Fruit fly (Drosophila melanogaster): ENCODE results near the gene SdhBL.

Gene SdhBL

DNA sequence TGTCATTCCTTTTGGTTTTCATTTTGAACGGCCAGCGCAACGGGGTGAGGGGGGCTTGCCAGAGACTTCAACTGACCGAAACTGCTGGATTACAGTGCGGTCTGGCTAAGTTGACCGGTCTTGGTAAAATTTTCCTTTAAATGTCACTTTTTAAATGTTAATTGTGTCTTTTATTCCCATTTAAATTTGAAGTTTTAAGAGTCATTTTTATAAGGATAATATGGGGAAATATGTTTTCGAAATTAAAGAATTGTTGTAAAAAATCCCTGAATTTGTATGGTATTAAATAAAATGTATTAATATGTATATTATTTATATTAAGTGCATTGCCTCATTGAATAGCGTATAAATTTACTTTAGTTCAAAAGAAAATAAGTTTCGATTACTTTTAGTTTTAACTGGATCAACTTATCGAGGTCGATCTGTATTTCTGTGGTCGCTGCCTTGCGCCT lies 34.4 kb downstream of the SdhBL start:
- no peak for TF ChIP-seq noc (tag; optimal IDR thresholded peaks at IDR 0.05)

DNA sequence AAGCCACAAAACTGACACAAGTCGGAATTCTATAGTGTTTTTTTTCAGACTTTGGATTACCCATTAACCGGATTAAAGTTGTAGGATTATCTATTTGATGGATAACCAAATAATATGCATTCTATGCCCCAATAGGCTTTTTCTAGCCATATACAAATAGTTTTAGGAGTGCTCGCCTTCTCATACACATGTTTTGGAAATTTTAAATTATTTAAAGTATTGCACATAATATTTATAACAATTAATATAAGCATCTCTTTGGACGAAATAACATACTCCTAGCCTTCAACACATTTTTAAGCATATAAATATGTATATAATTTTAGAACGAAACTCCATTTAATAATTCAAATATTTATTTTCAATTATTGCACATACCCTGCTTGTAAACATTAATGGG lies 35.2 kb downstream of the SdhBL start:
- no peak for TF ChIP-seq noc (tag; optimal IDR thresholded peaks at IDR 0.05)

DNA sequence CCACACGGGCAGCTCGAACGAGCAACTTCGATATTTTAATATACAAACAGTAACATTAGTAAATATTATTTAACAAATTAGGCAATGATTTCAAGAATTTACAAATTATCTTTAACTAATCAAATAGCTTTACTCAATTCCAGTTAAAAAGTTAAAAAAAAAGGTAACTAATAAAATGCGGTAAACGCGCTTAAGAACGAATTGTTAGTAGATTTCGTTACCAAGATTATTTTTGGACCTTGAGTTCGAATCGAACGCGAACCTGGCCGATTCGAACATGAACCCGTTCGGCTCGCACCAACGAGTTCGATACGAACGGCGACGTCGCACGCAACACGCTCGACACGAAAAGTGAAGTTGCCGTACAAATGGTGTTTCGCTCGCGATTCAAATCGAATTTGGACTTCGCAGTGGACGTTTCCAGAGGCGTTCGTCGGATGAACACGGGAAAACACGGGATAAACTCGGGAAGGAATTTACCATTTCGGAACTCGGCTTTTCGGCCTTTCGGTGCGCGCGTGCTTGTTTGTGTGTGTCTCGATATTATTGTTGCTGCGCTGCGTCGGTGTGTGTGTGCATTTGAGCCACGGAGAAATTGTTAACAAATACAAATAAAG lies 35.8 kb downstream of the SdhBL start, which contains the start of gene CG43759:
Gene CG43759, plus strand, starts transcription at position 390 of the 617 bp plus-strand sequence.
- TF ChIP-seq noc (tag; optimal IDR thresholded peaks at IDR 0.05) = no peak

DNA sequence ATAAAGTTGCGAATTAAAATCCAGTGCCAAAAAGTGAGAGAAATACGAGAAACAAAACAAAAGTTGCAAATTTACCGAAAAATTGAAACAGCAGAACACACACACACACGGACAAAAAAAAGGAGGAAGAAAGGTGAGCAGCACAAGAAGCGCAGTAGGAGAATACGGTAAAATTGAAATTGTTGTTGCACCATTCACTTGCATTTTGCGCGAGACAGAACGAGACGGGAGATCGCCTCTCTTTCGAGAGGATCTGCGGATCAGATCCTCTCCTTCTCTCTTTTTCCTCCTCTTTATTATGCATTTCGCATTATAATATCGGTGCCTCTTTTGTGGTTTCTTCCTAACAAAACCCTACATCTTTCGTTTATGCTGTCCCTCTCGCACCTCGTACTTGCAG lies 36.6 kb downstream of the SdhBL start:
- TF ChIP-seq noc (tag; optimal IDR thresholded peaks at IDR 0.05) = no peak

DNA sequence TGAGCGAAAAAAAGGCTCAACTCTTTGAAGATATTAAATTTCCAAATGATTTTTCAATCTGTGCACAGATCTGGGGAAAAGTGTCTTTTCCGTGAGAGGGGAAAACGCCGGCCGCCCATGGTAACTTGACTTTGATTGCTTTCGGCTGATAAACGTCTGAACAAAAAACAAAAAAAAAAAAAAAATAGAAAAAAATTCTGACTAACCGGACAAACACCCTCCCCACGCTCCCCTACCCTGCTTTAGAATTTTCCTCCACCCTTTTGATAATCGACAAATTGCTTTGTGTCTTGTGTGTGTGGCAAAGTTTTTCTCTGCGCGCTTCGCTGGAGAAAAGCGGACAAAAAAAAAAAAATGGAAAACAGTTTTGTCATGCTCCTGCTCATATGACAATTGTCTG lies 39.2 kb downstream of the SdhBL start:
- TF ChIP-seq noc (tag; optimal IDR thresholded peaks at IDR 0.05) = no peak

DNA sequence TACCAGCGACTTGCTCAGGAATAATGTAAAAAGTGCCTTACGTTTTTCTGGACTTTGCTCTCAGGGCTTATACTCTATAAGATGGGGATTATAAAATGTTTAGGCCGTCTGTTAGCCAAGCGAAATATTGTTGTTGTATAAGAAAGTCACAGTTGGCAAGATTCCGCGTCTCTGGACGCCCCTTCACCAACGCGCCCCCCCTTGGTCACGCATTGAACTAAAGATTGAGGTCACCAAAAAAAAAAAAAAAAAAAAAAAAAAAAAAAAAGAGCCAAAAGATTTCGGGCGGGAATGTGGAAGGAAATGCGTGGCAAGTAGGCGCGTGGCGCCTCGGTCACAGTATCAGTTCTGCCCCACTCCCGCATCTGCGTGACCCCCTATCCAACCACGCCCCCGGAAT lies 40.6 kb downstream of the SdhBL start:
- no peak for TF ChIP-seq noc (tag; optimal IDR thresholded peaks at IDR 0.05)

DNA sequence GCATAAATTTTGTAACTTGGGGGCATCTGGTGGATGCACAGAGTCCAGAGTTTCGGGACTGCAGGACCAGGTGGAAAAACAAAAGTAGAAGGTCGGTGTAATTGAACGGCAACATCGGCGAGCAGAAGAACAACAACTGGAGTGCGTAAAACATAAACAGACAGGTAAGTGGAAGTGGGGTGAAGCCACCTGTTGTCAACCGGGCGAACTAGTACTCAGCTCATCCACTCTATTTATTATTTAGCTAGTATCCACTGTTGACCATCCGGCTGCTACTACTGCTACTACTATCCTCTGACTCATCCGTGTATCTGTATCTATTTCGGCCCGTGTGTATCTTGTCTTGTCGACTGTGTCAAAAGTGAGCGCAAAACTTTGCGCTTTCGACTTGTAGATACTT lies 42.4 kb downstream of the SdhBL start:
- TF ChIP-seq noc (tag; optimal IDR thresholded peaks at IDR 0.05) = no peak

DNA sequence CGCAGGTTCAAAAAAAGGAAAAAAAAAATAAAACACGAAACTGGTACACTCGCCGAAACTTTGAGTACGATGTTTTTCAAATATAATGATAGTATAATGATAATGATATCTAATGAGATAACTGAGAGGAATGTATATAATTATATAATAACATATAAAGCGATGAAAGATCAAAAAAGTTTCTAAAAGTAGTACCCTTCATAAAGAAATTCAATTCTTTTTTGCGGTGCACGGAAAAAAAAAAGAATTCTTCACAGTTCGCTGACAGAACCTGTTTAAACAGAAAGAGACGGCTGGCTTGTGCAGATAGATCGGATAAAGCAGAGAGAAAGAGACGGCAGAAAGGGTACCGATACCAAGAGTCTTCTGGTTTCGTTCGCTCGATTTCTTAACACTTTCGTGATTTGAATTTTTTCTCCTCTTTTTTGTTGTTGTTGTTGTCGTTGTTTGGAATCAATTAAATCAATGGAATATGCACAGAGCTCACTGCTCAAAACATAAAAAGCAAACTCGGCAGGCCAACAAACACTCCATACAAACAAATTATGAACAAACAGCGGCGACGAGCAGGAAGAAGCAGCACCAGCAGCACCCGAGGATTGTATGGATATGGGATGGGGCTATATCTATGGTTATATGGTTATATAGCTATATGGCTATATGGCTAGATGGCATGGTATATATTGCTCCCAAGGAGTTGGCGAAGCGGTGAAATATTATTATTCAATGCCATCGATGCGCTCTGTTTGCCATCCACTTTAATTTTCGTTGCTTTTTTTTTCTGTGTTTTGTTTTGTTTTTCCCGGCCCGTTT lies 44.1 kb downstream of the SdhBL start:
- peak; percentile 15 for TF ChIP-seq noc (tag; optimal IDR thresholded peaks at IDR 0.05)

DNA sequence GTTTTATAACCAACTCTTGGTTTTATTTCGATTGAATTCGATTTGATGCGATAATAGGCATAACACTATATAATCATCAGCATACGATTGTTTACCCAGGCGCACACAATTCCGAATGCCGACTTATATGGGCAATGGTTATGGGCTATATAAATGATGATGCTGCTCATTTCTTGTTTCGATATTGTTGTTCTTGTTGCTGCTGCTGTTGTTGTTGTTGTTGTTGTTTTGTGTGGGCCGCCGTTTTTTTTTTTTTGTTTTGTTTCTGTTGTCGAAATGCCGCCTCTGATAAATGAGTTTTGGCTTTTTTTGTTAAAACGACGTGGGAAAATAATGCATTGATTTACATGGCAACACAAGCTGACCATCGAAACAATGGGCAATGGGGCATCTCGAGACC lies 45.2 kb downstream of the SdhBL start:
- TF ChIP-seq noc (tag; optimal IDR thresholded peaks at IDR 0.05) = no peak

DNA sequence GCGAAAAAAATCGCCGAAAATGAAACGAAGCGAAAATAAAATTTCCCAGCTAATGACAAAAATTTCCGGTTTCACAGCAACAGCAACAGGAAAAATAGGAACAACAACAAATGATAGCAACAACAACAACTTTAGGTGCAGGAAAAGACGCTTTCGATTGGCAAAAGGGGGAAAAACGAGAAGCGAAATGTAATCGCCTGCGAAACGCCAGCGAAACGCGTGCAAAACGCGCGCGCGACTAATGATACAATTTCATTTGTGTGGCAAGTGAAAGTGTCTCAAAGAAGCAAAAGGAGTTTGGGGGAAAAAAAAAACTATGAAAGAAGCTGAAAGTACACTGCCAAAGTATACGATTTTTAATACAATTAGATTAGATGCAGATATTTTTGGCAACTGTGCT lies 47.7 kb downstream of the SdhBL start:
- no peak for TF ChIP-seq noc (tag; optimal IDR thresholded peaks at IDR 0.05)

DNA sequence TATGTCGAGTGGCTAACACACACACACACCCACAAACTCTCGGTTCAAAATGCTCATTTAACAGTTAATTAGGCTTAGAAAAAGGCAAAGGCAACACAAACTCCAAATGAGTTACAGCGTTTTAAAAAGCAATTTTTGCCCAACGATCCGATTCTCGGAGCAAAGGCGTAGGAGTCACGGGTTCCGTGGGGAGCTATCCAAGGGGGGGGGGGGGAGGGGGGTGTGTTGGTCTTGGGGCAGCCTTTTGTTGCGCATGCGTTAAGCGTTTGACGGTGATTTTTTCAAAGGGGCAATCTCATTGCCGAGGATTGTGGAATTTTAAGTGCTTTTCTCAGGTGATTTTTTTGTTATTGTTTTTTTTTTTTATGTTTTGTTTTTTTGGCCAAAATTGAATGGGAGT lies 48.4 kb downstream of the SdhBL start:
- no peak for TF ChIP-seq noc (tag; optimal IDR thresholded peaks at IDR 0.05)

DNA sequence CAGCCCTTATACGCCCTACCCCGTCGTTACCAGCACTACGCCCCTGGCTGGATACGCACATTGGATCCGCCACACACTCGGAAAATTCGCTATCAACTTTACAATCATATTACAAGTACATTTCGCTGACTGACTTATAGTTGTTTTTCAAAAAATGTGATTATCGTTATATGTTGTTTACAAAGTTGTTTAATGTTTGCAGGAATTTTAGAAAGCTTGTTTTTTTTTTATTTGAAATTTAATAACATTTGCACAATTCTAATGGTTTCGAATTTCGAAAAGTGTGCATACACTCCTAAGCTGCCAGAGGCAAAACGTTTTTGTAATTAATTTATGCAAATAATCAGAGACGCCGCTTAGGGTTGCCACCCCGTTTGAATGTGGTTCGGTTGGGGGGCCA lies 49.9 kb downstream of the SdhBL start:
- TF ChIP-seq noc (tag; optimal IDR thresholded peaks at IDR 0.05) = no peak
